Fruit fly (Drosophila melanogaster) whole organism, embryonic: ENCODE results near the gene Fcp3C.

Experiments used
- CG1529 ChIP-seq: fragments of 200-800 bp; sonication (Bioruptor generic); optimal IDR thresholded peaks from 3 replicates; lab custom pipeline; 2018; ENCODE audit warnings: missing biosample characterization, missing genetic modification characterization
- CG30431 ChIP-seq: fragments of 200-800 bp; sonication (Bioruptor generic); optimal IDR thresholded peaks from 2 replicates; lab custom pipeline; 2017; ENCODE audit warnings: missing biosample characterization, missing genetic modification characterization
- CG6272 ChIP-seq: fragments of 200-800 bp; sonication (Bioruptor generic); IDR thresholded peaks from 2 replicates; pipeline ENCODE4 v1.3.6; 2022; ENCODE audit warnings: missing biosample characterization, missing genetic modification characterization
- Stat92E ChIP-seq, 3 experiments: fragments of >200 bp in 2 of 3; fragments of 200-800 bp in 1 of 3; sonication (Bioruptor generic) in 1 of 3; optimal IDR thresholded peaks; 2 replicates each; lab custom pipeline; 2017 to 2019; ENCODE audit warnings: missing biosample characterization in 3 of 3, missing genetic modification characterization in 3 of 3, mild to moderate bottlenecking in 1 of 3, moderate library complexity in 1 of 3

DNA sequence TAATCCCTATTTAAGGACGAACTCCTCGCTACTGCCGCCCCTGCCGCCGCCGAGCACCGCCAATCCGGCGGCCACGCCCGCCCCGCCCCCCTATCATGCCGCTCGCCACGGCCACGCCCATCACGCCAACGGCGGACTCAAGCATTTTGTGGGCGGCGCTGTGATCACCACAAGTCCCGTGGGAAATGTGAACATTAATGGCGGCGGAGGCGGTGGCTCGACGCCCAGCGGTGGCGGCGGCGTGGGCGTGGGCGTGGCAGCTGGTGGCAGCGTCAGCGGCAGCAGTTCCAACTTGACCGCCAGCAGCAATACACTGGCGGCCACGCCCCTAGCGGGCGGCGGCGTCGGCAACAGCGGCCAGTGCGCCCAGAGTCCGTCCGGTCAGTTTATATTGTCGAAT, 42.3 kb downstream of the Fcp3C start:
- TF ChIP-seq CG1529 (GFP tag; lab: Kevin White, UChicago) (no peak), Stat92E (GFP tag; optimal IDR thresholded peaks at IDR 0.05; lab: Kevin White, UChicago) (no peak), CG6272 (no peak), CG30431 (no peak)
